Worm (Caenorhabditis elegans): ENCODE data around the gene shpk-1.

DNA sequence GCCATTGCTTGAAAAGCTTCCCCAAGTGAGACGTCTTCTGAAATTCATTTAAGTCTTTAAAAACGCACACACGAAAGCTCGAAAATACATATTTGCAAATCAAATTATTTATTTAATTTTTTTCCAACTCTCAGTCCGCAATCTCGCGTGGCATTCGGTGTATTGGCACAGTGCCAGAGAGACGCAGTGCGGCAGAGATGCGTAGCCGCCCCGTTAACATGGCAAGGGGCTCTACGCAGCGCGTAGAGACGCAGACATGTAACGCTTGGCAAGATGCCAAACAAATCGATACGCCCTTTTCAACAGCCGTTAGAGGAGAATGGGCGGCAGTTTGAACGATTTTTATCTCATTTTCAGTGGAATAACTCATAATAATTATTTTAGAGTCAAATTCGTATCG is 35.7 kb downstream of the shpk-1 start, which contains the start of the genes drr-2 and set-16:
- peak; percentile 98 for TF ChIP-seq mcd-1 (GFP tag; IDR thresholded peaks at IDR 0.05)
- peak; percentile 93 for TF ChIP-seq egl-18 (GFP tag; IDR thresholded peaks at IDR 0.05)
- TF ChIP-seq pha-4 (tag; optimal IDR thresholded peaks at IDR 0.05), result peak; percentile 98
- peak; percentile 78 for TF ChIP-seq dpl-1 (GFP tag; optimal IDR thresholded peaks at IDR 0.05)
- TF ChIP-seq ccch-3 (GFP tag; optimal IDR thresholded peaks at IDR 0.05), result no peak
- TF ChIP-seq nhr-120 (GFP tag; IDR thresholded peaks at IDR 0.05), result peak; percentile 95; the same call in 1 of the 2 replicates
- peak; percentile 100 for TF ChIP-seq tlf-1 (GFP tag; optimal IDR thresholded peaks at IDR 0.05)
- TF ChIP-seq chd-7 (tag; optimal IDR thresholded peaks at IDR 0.05), result peak; percentile 98
- peak; percentile 93 for TF ChIP-seq lin-26 (GFP tag; IDR thresholded peaks at IDR 0.05)
- peak; percentile 93 for TF ChIP-seq gei-17 (GFP tag; optimal IDR thresholded peaks at IDR 0.05)
- peak; percentile 95 for TF ChIP-seq hsf-1 (GFP tag; IDR thresholded peaks at IDR 0.05)
- TF ChIP-seq pbrm-1 (GFP tag; IDR thresholded peaks at IDR 0.05), result peak; percentile 100
- TF ChIP-seq snpc-4 (GFP tag; optimal IDR thresholded peaks at IDR 0.05), result peak; percentile 63
- peak; percentile 83 to 94 (median 86) for TF ChIP-seq snpc-4 (tag; optimal IDR thresholded peaks at IDR 0.05)
- TF ChIP-seq unc-62 (GFP tag; optimal IDR thresholded peaks at IDR 0.05), result no peak

All from whole organism, young adult.